Fruit fly (Drosophila melanogaster): ENCODE data around the gene Rhau.
A peak's percentile ranks its signal among the peaks of the same experiment; 100 is the strongest.

Gene Rhau

dm6 chr2L:20805624-20806339 is 48.0 kb upstream of the Rhau start (continued):
- TF ChIP-seq Side (GFP tag; optimal IDR thresholded peaks at IDR 0.05) (peak; percentile 62), CG9932 (GFP tag; IDR thresholded peaks at IDR 0.05) (peak; percentile 95), Dip3 (GFP tag; optimal IDR thresholded peaks at IDR 0.05) (peak; percentile 85), luna (GFP tag; optimal IDR thresholded peaks at IDR 0.05) (peak; percentile 2), CG32532 (GFP tag; IDR thresholded peaks at IDR 0.05) (peak; percentile 96), prd (optimal IDR thresholded peaks at IDR 0.05) (no peak), prd (GFP tag; IDR thresholded peaks at IDR 0.05) (peak; percentile 96), Lhr (GFP tag; optimal IDR thresholded peaks at IDR 0.05) (peak; percentile 79), kay (GFP tag; optimal IDR thresholded peaks at IDR 0.05) (peak; percentile 92), Dp (GFP tag; optimal IDR thresholded peaks at IDR 0.05) (peak; percentile 12), CG17359 (tag; optimal IDR thresholded peaks at IDR 0.05) (peak; percentile 97), CG10267 (tag; optimal IDR thresholded peaks at IDR 0.05) (peak; percentile 90), sd (tag; optimal IDR thresholded peaks at IDR 0.05) (peak; percentile 93), tap (tag; optimal IDR thresholded peaks at IDR 0.05) (peak; percentile 95), chinmo (GFP tag; IDR thresholded peaks at IDR 0.05; ENCODE audit: partially characterized antibody) (peak; percentile 80; the same call in 3 of the 4 replicates), sqz (GFP tag; optimal IDR thresholded peaks at IDR 0.05) (peak; percentile 83), bsh (GFP tag; optimal IDR thresholded peaks at IDR 0.05) (peak in 1 of 2 experiments; percentile 97), Taf1 (GFP tag; IDR thresholded peaks at IDR 0.05) (peak; percentile 85), CG12659 (GFP tag; optimal IDR thresholded peaks at IDR 0.05) (peak; percentile 97), CG7357 (GFP tag; IDR thresholded peaks at IDR 0.05) (peak; percentile 90), CG7987 (GFP tag; optimal IDR thresholded peaks at IDR 0.05) (peak; percentile 88), hbn (GFP tag; IDR thresholded peaks at IDR 0.05; ENCODE audit: partially characterized antibody) (0 out of 2 replicates have a peak, but pooled peaks have one; percentile 34), Bteb2 (GFP tag; optimal IDR thresholded peaks at IDR 0.05) (peak; percentile 90), br (optimal IDR thresholded peaks at IDR 0.05) (no peak), Nf-YA (GFP tag; IDR thresholded peaks at IDR 0.05) (peak; percentile 87), CG1647 (GFP tag; optimal IDR thresholded peaks at IDR 0.05) (peak; percentile 81), tin (GFP tag; optimal IDR thresholded peaks at IDR 0.05) (peak; percentile 90), danr (GFP tag; IDR thresholded peaks at IDR 0.05) (peak; percentile 90), ERR (GFP tag; optimal IDR thresholded peaks at IDR 0.05) (peak; percentile 43), Awh (GFP tag; IDR thresholded peaks at IDR 0.05) (peak; percentile 93), crol (GFP tag; IDR thresholded peaks at IDR 0.05) (peak; percentile 56), Nf-YC (tag; optimal IDR thresholded peaks at IDR 0.05) (peak; percentile 85), Jarid2 (GFP tag; optimal IDR thresholded peaks at IDR 0.05) (peak; percentile 86), CG16863 (GFP tag; optimal IDR thresholded peaks at IDR 0.05) (peak; percentile 80), CG11247 (GFP tag; IDR thresholded peaks at IDR 0.05) (peak; percentile 94), CG6765 (GFP tag; optimal IDR thresholded peaks at IDR 0.05) (peak; percentile 93), disco-r (GFP tag; optimal IDR thresholded peaks at IDR 0.05) (peak; percentile 36), CG4730 (GFP tag; IDR thresholded peaks at IDR 0.05) (peak; percentile 95), pfk (GFP tag; optimal IDR thresholded peaks at IDR 0.05) (no peak), B-H1 (GFP tag; IDR thresholded peaks at IDR 0.05) (peak; percentile 91), CG14050 (GFP tag; IDR thresholded peaks at IDR 0.05) (peak; percentile 94), btn (GFP tag; optimal IDR thresholded peaks at IDR 0.05) (no peak), run (tag; optimal IDR thresholded peaks at IDR 0.05) (peak; percentile 96), gem (tag; optimal IDR thresholded peaks at IDR 0.05) (peak; percentile 98), peb (GFP tag; IDR thresholded peaks at IDR 0.05) (peak; percentile 87), D (optimal IDR thresholded peaks at IDR 0.05) (no peak), D (GFP tag; optimal IDR thresholded peaks at IDR 0.05) (peak; percentile 90), CG1529 (GFP tag; optimal IDR thresholded peaks at IDR 0.05) (peak; percentile 94), caup (GFP tag; optimal IDR thresholded peaks at IDR 0.05; ENCODE audit: severe bottlenecking) (peak; percentile 94), dpn (GFP tag; optimal IDR thresholded peaks at IDR 0.05) (peak; percentile 78 to 96)

Measured in whole organism, embryonic.